Worm (Caenorhabditis elegans) whole organism, L2 larva: ENCODE data around the gene fbxa-56.

ENCODE experiments used
- alr-1 ChIP-seq: fragments of 150-350 bp; optimal IDR thresholded peaks from 2 replicates; lab custom pipeline; 2014; ENCODE audit warnings: missing biosample characterization, missing genetic modification characterization
- ama-1 ChIP-seq: fragments of 150-350 bp; optimal IDR thresholded peaks from 2 replicates; lab custom pipeline; 2018; ENCODE audit warnings: inconsistent platforms
- blmp-1 ChIP-seq: sonication (generic microtip); optimal IDR thresholded peaks from 2 replicates; lab custom pipeline; 2017; ENCODE audit warnings: missing genetic modification characterization, mild to moderate bottlenecking, missing compliant biosample characterization, antibody characterized with exemption, moderate library complexity; ENCODE audit not compliant: insufficient read depth
- fos-1 ChIP-seq: fragments of 150-350 bp; optimal IDR thresholded peaks from 2 replicates; lab custom pipeline; 2014; ENCODE audit warnings: missing biosample characterization, missing genetic modification characterization
- lin-13 ChIP-seq: fragments of 150-350 bp; optimal IDR thresholded peaks from 2 replicates; lab custom pipeline; 2014; ENCODE audit warnings: missing biosample characterization, missing genetic modification reagents, missing genetic modification characterization
- lin-39 ChIP-seq: fragments of 150-350 bp; optimal IDR thresholded peaks from 2 replicates; lab custom pipeline; 2014; ENCODE audit warnings: missing biosample characterization, missing genetic modification reagents, missing genetic modification characterization
- nhr-10 ChIP-seq: sonication (generic microtip); optimal IDR thresholded peaks from 2 replicates; lab custom pipeline; 2017; ENCODE audit warnings: missing biosample characterization, missing genetic modification characterization
- nhr-237 ChIP-seq: fragments of 150-350 bp; optimal IDR thresholded peaks from 2 replicates; lab custom pipeline; 2014; ENCODE audit warnings: missing biosample characterization, missing genetic modification characterization
- snpc-4 ChIP-seq: fragments of 150-350 bp; optimal IDR thresholded peaks from 2 replicates; lab custom pipeline; 2014; ENCODE audit warnings: missing biosample characterization, missing genetic modification characterization
- zag-1 ChIP-seq: fragments of 150-350 bp; optimal IDR thresholded peaks from 2 replicates; lab custom pipeline; 2014; ENCODE audit warnings: missing biosample characterization, missing genetic modification characterization

DNA sequence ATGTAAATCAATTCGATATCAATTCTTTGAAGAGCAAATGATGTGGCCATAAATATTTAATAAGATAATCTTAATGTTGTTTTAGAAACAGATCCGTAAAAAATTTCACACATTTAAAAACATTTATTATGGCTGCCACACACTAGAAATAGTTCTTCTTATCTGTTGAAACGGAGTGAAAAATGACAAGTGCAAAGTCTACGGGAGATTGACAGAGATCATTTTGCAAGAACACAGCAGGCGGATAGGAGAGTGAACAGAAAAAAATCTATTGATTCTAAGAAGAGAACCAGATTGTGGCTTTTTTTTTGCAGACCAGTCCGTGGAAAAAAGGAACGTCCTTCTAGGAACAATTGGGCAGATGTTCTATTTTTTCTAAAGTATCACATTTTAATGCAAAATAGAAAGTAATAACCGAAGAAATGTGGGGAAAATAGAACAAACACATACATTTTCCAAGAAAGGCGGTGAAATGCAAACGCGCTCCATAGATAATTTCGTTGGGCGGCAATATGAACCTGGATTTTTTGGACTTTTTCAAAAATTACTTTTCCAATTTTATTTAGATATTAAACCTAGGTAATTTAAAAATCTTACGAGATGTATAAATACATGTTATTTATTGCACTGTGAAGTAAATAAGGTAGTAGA, 36.1 kb downstream of the fbxa-56 start:
- no peak for TF ChIP-seq alr-1
- TF ChIP-seq lin-13 (GFP tag; lab: Kevin White, UChicago) = peak; percentile 34
- no peak for TF ChIP-seq zag-1 (tag; lab: Kevin White, UChicago)
- no peak for TF ChIP-seq blmp-1 (tag; lab: Kevin White, UChicago)
- no peak for TF ChIP-seq fos-1 (tag; lab: Kevin White, UChicago)
- TF ChIP-seq ama-1 (lab: Kevin White, UChicago) = no peak
- no peak for TF ChIP-seq snpc-4
- no peak for TF ChIP-seq nhr-10 (tag; lab: Kevin White, UChicago)
- no peak for TF ChIP-seq nhr-237 (tag; lab: Kevin White, UChicago)
- no peak for TF ChIP-seq lin-39 (tag; lab: Kevin White, UChicago)
